Fruit fly (Drosophila melanogaster) whole organism, embryonic: Measurements from ENCODE around the gene SP.

Source experiments
- CG14441 ChIP-seq: fragments of 200-800 bp; sonication (Bioruptor generic); IDR thresholded peaks from 2 replicates; pipeline ENCODE4 v1.3.6; 2022; ENCODE audit warnings: missing biosample characterization, missing genetic modification characterization
- CG1603 ChIP-seq: fragments of 200-800 bp; sonication (Bioruptor generic); optimal IDR thresholded peaks from 2 replicates; lab custom pipeline; 2019; ENCODE audit warnings: missing biosample characterization, mild to moderate bottlenecking, missing genetic modification characterization, moderate library complexity
- CTCF ChIP-seq: fragments of 200-800 bp; sonication (Bioruptor generic); optimal IDR thresholded peaks from 2 replicates; lab custom pipeline; 2017; ENCODE audit warnings: missing biosample characterization, mild to moderate bottlenecking, missing genetic modification characterization, moderate library complexity
- Fer3 ChIP-seq: fragments of 200-800 bp; sonication (Bioruptor generic); optimal IDR thresholded peaks from 2 replicates; lab custom pipeline; 2018; ENCODE audit warnings: missing biosample characterization, mild to moderate bottlenecking, missing genetic modification characterization, moderate library complexity
- al ChIP-seq: fragments of 200-800 bp; sonication (Bioruptor generic); IDR thresholded peaks from 2 replicates; pipeline ENCODE4 v1.3.6; 2022; ENCODE audit warnings: missing biosample characterization, missing genetic modification characterization
- esg ChIP-seq: fragments of 200-800 bp; sonication (Bioruptor generic); conservative IDR thresholded peaks from 2 replicates; pipeline ENCODE4 v1.3.6; 2022; ENCODE audit warnings: missing biosample characterization, missing genetic modification characterization
- run ChIP-seq: fragments of 200-800 bp; sonication (Bioruptor generic); optimal IDR thresholded peaks from 3 replicates; lab custom pipeline; 2018; ENCODE audit warnings: missing biosample characterization, mild to moderate bottlenecking, missing genetic modification characterization
- vfl ChIP-seq: fragments of 200-800 bp; sonication (Bioruptor generic); optimal IDR thresholded peaks from 2 replicates; lab custom pipeline; 2016; ENCODE audit warnings: missing biosample characterization, missing genetic modification characterization

dm6 chr3L:13262250-13262649 lies 39.2 kb upstream of the SP start:
- TF ChIP-seq vfl (GFP tag; lab: Kevin White, UChicago) (no peak), CG14441 (GFP tag; lab: Robert Waterston, UW) (peak; percentile 49; the same call in 1 of the 2 replicates), esg (GFP tag; lab: Robert Waterston, UW) (peak; percentile 48), CTCF (GFP tag; lab: Kevin White, UChicago) (no peak), run (tag; lab: Kevin White, UChicago) (no peak), Fer3 (tag; lab: Kevin White, UChicago) (peak; percentile 16), CG1603 (tag; lab: Kevin White, UChicago) (peak; percentile 45), al (no peak)
